Fruit fly (Drosophila melanogaster) whole organism, embryonic: ENCODE data around the gene cher.

Experiments
- Antp ChIP-seq: fragments of 200-800 bp; sonication (Bioruptor generic); optimal IDR thresholded peaks from 3 replicates; lab custom pipeline; 2016; ENCODE audit warnings: missing biosample characterization, missing genetic modification characterization
- CG11398 ChIP-seq: fragments of 200-800 bp; sonication (Bioruptor generic); optimal IDR thresholded peaks from 2 replicates; lab custom pipeline; 2016; ENCODE audit warnings: missing biosample characterization, missing genetic modification characterization
- CG14441 ChIP-seq: fragments of 200-800 bp; sonication (Bioruptor generic); IDR thresholded peaks from 2 replicates; pipeline ENCODE4 v1.3.6; 2022; ENCODE audit warnings: missing biosample characterization, missing genetic modification characterization
- CG2712 ChIP-seq: fragments of 200-800 bp; optimal IDR thresholded peaks from 3 replicates; lab custom pipeline; 2019; ENCODE audit warnings: missing biosample characterization, mild to moderate bottlenecking, missing genetic modification characterization, moderate library complexity
- CG7987 ChIP-seq: fragments of 200-800 bp; sonication (Bioruptor generic); optimal IDR thresholded peaks from 2 replicates; lab custom pipeline; 2018; ENCODE audit warnings: missing biosample characterization, mild to moderate bottlenecking, missing genetic modification characterization, moderate library complexity
- CG8478 ChIP-seq: fragments of >200 bp; optimal IDR thresholded peaks from 2 replicates; lab custom pipeline; 2018
- D ChIP-seq, 2 experiments: fragments of 200-800 bp in 1 of 2; fragments of >200 bp in 1 of 2; sonication (Bioruptor generic) in 1 of 2; optimal IDR thresholded peaks; 2 replicates in 1 of 2; 3 replicates in 1 of 2; lab custom pipeline; 2017; ENCODE audit warnings: mild to moderate bottlenecking in 1 of 2, missing biosample characterization in 1 of 2, missing genetic modification characterization in 1 of 2, missing genetic modification reagents in 1 of 2
- Dll ChIP-seq: fragments of 200-800 bp; sonication (Bioruptor generic); IDR thresholded peaks from 4 replicates; pipeline ENCODE4 v1.3.6; 2022; ENCODE audit warnings: missing biosample characterization, missing genetic modification characterization; ENCODE audit not compliant: partially characterized antibody
- ab ChIP-seq: fragments of 200-800 bp; sonication (Bioruptor generic); optimal IDR thresholded peaks from 2 replicates; lab custom pipeline; 2016; ENCODE audit warnings: missing biosample characterization, missing genetic modification characterization
- chinmo ChIP-seq: fragments of 200-800 bp; sonication (Bioruptor generic); IDR thresholded peaks from 4 replicates; pipeline ENCODE4 v1.3.6; 2022; ENCODE audit warnings: missing biosample characterization, missing genetic modification characterization; ENCODE audit not compliant: partially characterized antibody
- pum ChIP-seq: fragments of 200-800 bp; sonication (Bioruptor generic); optimal IDR thresholded peaks from 2 replicates; lab custom pipeline; 2016; ENCODE audit warnings: missing biosample characterization, missing genetic modification characterization
- schlank ChIP-seq: fragments of 200-800 bp; sonication (Bioruptor generic); optimal IDR thresholded peaks from 2 replicates; lab custom pipeline; 2018; ENCODE audit warnings: missing biosample characterization, mild to moderate bottlenecking, missing genetic modification characterization
- twi ChIP-seq: fragments of 200-800 bp; optimal IDR thresholded peaks from 2 replicates; lab custom pipeline; 2019; ENCODE audit warnings: missing biosample characterization, mild to moderate bottlenecking, missing genetic modification characterization, moderate library complexity

dm6 chr3R:17110880-17111726 lies 14.1 kb downstream of the cher start:
- TF ChIP-seq pum = no peak
- TF ChIP-seq CG8478 = no peak
- no peak for TF ChIP-seq ab (GFP tag; lab: Kevin White, UChicago)
- no peak for TF ChIP-seq schlank (tag; lab: Kevin White, UChicago)
- TF ChIP-seq CG7987 (GFP tag; lab: Kevin White, UChicago) = no peak
- no peak for TF ChIP-seq chinmo (GFP tag; lab: Robert Waterston, UW)
- TF ChIP-seq CG11398 (GFP tag; lab: Kevin White, UChicago) = no peak
- TF ChIP-seq Antp (GFP tag; lab: Kevin White, UChicago) = no peak
- TF ChIP-seq twi (tag; lab: Kevin White, UChicago) = no peak
- TF ChIP-seq D (optimal IDR thresholded peaks at IDR 0.05; lab: Kevin White, UChicago) = no peak
- TF ChIP-seq D (GFP tag; optimal IDR thresholded peaks at IDR 0.05; lab: Kevin White, UChicago) = no peak
- no peak for TF ChIP-seq CG2712
- no peak for TF ChIP-seq Dll
- no peak for TF ChIP-seq CG14441 (GFP tag; lab: Robert Waterston, UW)
